Worm (Caenorhabditis elegans) whole organism, dauer: ENCODE data around the gene kel-10.

Experiments used
- unc-62 ChIP-seq: sonication (generic microtip); optimal IDR thresholded peaks from 2 replicates; lab custom pipeline; 2017; ENCODE audit warnings: missing biosample characterization, missing genetic modification reagents, missing genetic modification characterization

kel-10 gene

ce11 chrIII:10106390-10106789 lies 5.1 kb upstream of the kel-10 start, which contains the start of gene srt-55:
Gene srt-55, minus strand, starts transcription at chrIII:10106490.
- no peak for TF ChIP-seq unc-62 (GFP tag; lab: Kevin White, UChicago)

DNA sequence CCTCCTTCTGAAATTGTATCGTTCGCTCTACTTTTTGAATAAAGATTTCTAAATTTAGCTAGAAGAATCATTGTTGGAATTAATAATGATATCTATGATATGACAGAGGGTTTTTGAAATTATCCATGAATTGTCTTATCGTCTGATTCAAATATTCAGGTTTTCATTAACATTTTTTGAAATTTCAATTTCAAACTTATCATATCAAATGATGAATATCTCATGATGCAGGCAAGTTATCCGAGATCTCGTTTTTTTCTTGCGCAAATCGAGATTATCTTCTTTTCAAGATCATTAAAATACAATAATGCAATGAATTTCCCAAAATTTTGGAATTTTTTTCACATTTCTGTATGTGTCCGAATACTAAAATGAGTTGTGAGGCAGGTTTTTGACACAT lies 3.3 kb downstream of the kel-10 start, which contains the start of gene spop-1:
Gene spop-1 (minus strand): TSS at position 101 of the 400 bp plus-strand sequence.
- TF ChIP-seq unc-62 (GFP tag; lab: Kevin White, UChicago), result no peak

ce11 chrIII:10096525-10096972 lies 4.7 kb downstream of the kel-10 start:
- TF ChIP-seq unc-62 (GFP tag; lab: Kevin White, UChicago), result no peak

DNA sequence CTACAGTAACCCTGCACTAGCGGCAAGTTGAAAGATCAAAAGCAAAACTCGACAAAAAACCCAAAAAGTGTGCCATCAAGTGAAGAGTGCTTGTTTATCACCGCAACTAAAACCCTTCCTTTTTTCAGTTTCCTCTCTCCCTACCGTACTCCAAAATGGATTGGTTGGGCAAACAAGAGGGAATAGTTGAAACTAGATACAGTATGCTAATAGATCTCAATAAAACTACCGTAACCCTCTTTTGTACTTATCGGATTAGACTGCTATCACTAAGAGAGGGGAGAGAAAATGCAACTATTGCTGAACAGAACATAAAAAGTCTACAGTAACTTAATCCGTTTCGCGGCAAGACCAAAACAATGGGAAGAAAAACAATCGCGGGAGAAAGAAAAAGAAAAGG lies 5.9 kb downstream of the kel-10 start:
- no peak for TF ChIP-seq unc-62 (GFP tag; lab: Kevin White, UChicago)

ce11 chrIII:10094538-10094937 lies 6.7 kb downstream of the kel-10 start:
- no peak for TF ChIP-seq unc-62 (GFP tag; lab: Kevin White, UChicago)

- no peak for TF ChIP-seq unc-62 (GFP tag; lab: Kevin White, UChicago)
These were observed 8.2 kb downstream of the kel-10 start for ce11 chrIII:10093093-10093492.

DNA sequence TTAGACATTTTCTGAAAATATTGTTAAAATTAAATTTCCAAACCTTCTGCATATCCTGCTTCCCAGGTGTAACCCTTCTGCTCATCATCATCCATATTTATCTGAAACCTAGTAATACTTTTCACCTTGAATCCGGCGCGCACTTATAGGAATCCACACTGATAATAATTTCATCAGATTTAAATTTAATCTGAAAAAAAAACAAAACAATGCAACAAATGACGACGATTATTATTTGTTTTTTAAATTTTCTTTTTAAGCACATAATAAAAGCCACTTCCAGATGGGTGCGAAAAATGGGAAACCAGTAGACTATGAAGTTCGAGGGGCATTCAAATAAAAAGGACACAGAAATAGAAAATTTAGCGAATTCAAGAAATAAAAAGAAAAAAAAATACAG lies 10.6 kb downstream of the kel-10 start, which contains the start of gene gtf-2H2C:
Gene gtf-2H2C (minus strand): TSS at position 101 of the 400 bp plus-strand sequence.
- TF ChIP-seq unc-62 (GFP tag; lab: Kevin White, UChicago), result no peak

DNA sequence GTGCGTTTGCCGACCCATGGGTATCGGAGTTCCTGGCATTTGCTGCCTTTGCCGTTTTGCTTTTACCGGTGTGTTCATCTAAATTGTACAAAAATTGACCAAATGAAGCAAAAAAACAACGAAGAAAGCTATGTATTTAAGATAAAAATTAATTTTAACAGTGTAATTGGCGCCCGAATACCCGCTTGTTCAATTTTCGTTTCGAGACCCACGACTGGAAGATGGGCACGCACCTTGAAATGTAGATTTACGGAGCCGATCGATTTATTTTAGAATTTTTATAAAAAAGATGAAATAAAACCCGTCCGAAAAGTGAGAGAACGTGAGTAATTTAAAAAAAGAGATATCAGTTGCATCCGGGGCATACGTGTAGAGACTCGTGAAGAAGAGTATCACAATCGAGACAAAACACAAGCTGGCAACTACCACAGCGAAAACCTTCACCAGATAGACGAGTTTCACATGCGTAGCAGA lies 12.7 kb downstream of the kel-10 start, which contains the start of gene hal-2:
Gene hal-2 (minus strand): TSS at position 424 of the 474 bp plus-strand sequence.
- no peak for TF ChIP-seq unc-62 (GFP tag; lab: Kevin White, UChicago)

DNA sequence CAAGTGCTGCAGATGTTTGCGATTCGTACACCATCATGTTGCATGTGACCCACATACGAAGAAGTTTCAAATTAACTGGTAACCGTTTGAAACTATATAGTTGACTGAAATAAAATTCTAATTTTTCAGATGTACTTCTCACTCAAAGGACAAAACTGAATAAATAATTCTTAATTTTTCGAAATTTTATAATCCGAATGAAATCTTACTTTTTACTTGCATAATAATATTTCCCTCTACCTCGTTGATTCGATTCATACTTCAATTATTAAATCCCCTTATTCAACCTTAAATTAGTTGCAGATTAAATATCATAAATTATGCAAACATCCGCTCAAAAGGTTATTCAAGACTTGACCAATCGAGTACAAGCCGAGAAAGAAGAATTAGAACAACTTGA lies 15.3 kb downstream of the kel-10 start, which contains the start of gene T16H12.2:
Gene T16H12.2 (plus strand): TSS at position 301 of the 400 bp plus-strand sequence.
- TF ChIP-seq unc-62 (GFP tag; lab: Kevin White, UChicago), result no peak

- no peak for TF ChIP-seq unc-62 (GFP tag; lab: Kevin White, UChicago)
These were observed 15.7 kb downstream of the kel-10 start for ce11 chrIII:10085574-10085973.

ce11 chrIII:10085103-10085502 lies 16.1 kb downstream of the kel-10 start, which contains the start of gene T16H12.13:
Gene T16H12.13, plus strand, starts transcription at chrIII:10085403.
- TF ChIP-seq unc-62 (GFP tag; lab: Kevin White, UChicago), result no peak

- TF ChIP-seq unc-62 (GFP tag; lab: Kevin White, UChicago), result no peak
These were observed 18.0 kb downstream of the kel-10 start, which contains the start of gene T16H12.3 for ce11 chrIII:10083242-10083641. Gene T16H12.3, minus strand, starts transcription at chrIII:10083292.

DNA sequence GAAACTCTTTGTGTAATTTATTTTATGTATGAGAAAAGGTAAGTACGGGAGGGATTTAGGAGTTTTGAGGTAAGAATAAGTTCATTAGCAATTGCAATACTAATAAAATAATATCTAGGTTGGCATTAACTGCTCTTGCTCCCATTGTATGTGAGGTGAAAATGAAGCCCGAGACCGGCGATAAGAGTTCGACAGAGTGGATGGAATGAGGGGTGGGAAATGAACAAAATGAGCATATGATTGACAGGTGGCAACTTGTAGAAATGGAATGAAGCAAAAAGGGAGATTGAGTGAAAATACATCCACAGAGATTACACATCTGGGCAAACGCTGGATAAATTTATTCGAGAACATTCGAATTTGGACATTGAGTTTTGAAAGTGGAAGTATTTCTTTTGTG lies 22.5 kb downstream of the kel-10 start:
- no peak for TF ChIP-seq unc-62 (GFP tag; lab: Kevin White, UChicago)

DNA sequence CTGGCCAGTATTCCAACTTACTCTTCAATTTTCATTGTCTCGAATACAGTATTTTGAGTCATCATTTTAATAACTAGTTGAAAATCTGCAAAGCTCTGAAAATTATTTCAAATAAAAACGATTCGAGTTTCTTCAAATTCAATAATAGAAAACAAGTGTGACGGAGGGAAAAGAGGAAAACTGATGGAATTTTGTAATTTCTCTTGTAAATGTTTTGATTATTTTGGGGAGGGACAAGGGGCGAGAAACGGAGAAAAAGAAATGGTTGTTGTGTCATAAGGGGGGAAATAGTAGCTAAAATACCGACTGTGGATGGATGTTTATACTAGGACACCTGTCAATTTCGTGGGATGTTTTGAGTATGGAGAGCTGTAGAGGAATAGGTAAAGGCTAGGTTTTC lies 23.1 kb downstream of the kel-10 start, which contains the start of gene T16G12.9:
Gene T16G12.9 (minus strand): TSS at position 101 of the 400 bp plus-strand sequence.
- TF ChIP-seq unc-62 (GFP tag; lab: Kevin White, UChicago), result no peak

- no peak for TF ChIP-seq unc-62 (GFP tag; lab: Kevin White, UChicago)
These were observed 25.2 kb downstream of the kel-10 start for ce11 chrIII:10076042-10076441.

- no peak for TF ChIP-seq unc-62 (GFP tag; lab: Kevin White, UChicago)
These were observed 32.0 kb downstream of the kel-10 start, which contains the start of gene T16G12.6 for ce11 chrIII:10069278-10069677. Gene T16G12.6, plus strand, starts transcription at chrIII:10069578.

- no peak for TF ChIP-seq unc-62 (GFP tag; lab: Kevin White, UChicago)
These were observed 37.1 kb downstream of the kel-10 start, which contains the start of gene ekl-6 for ce11 chrIII:10064140-10064539. Gene ekl-6, plus strand, starts transcription at chrIII:10064404.
